Worm (Caenorhabditis elegans) whole organism, late embryonic: Measurements from ENCODE around the gene F42A6.1.
A peak's percentile ranks its signal among the peaks of the same experiment; 100 is the strongest.
"Not testable (repeated sequence)": the region's sequence is repeated elsewhere in the genome, so short reads cannot be mapped to it uniquely, and the experiment has no call there.

ENCODE experiments used
- C08G9.2 ChIP-seq: sonication (generic microtip); optimal IDR thresholded peaks from 2 replicates; lab custom pipeline; 2016; ENCODE audit warnings: mild to moderate bottlenecking, missing genetic modification characterization, moderate library complexity, missing compliant biosample characterization
- F13H6.1 ChIP-seq: sonication (generic microtip); optimal IDR thresholded peaks from 2 replicates; lab custom pipeline; 2016; ENCODE audit warnings: missing genetic modification characterization, missing compliant biosample characterization
- K02D7.2 ChIP-seq: sonication (generic microtip); optimal IDR thresholded peaks from 2 replicates; lab custom pipeline; 2017; ENCODE audit warnings: mild to moderate bottlenecking, missing genetic modification characterization, missing compliant biosample characterization
- T23F11.4 ChIP-seq: fragments of 200-800 bp; sonication (Bioruptor generic); optimal IDR thresholded peaks from 2 replicates; lab custom pipeline; 2018; ENCODE audit warnings: mild to moderate bottlenecking, missing genetic modification characterization, missing compliant biosample characterization
- Y22D7AL.16 ChIP-seq: sonication (generic microtip); optimal IDR thresholded peaks from 2 replicates; lab custom pipeline; 2016; ENCODE audit warnings: missing genetic modification characterization, missing compliant biosample characterization
- ama-1 ChIP-seq: fragments of 150-350 bp; optimal IDR thresholded peaks from 2 replicates; lab custom pipeline; 2014
- ceh-18 ChIP-seq: sonication (generic microtip); optimal IDR thresholded peaks from 2 replicates; lab custom pipeline; 2016; ENCODE audit warnings: missing genetic modification characterization, missing compliant biosample characterization
- ceh-19 ChIP-seq: fragments of 200-800 bp; sonication (Bioruptor generic); optimal IDR thresholded peaks from 2 replicates; lab custom pipeline; 2018; ENCODE audit warnings: mild to moderate bottlenecking, missing genetic modification characterization, missing compliant biosample characterization
- ceh-22 ChIP-seq: sonication (generic microtip); optimal IDR thresholded peaks from 2 replicates; lab custom pipeline; 2017; ENCODE audit warnings: missing biosample characterization, missing genetic modification characterization
- ceh-31 ChIP-seq: sonication (generic microtip); optimal IDR thresholded peaks from 2 replicates; lab custom pipeline; 2016; ENCODE audit warnings: missing genetic modification characterization, missing compliant biosample characterization
- ceh-34 ChIP-seq: sonication (generic microtip); optimal IDR thresholded peaks from 2 replicates; lab custom pipeline; 2016; ENCODE audit warnings: mild to moderate bottlenecking, missing genetic modification characterization, missing compliant biosample characterization
- ceh-48 ChIP-seq: sonication (generic microtip); optimal IDR thresholded peaks from 2 replicates; lab custom pipeline; 2016; ENCODE audit warnings: missing genetic modification characterization, inconsistent platforms, missing compliant biosample characterization
- dmd-4 ChIP-seq: sonication (generic microtip); optimal IDR thresholded peaks from 2 replicates; lab custom pipeline; 2016; ENCODE audit warnings: borderline replicate concordance, missing genetic modification characterization, missing compliant biosample characterization
- elt-4 ChIP-seq: sonication (generic microtip); optimal IDR thresholded peaks from 2 replicates; lab custom pipeline; 2016; ENCODE audit warnings: missing genetic modification characterization, missing compliant biosample characterization
- ets-4 ChIP-seq: sonication (generic microtip); optimal IDR thresholded peaks from 2 replicates; lab custom pipeline; 2016; ENCODE audit warnings: missing genetic modification characterization, missing compliant biosample characterization
- gmeb-2 ChIP-seq: sonication (generic microtip); optimal IDR thresholded peaks from 2 replicates; lab custom pipeline; 2016; ENCODE audit warnings: missing genetic modification characterization, inconsistent platforms, missing compliant biosample characterization
- hlh-13 ChIP-seq: fragments of 200-800 bp; sonication (Bioruptor generic); optimal IDR thresholded peaks from 2 replicates; lab custom pipeline; 2018; ENCODE audit warnings: mild to moderate bottlenecking, missing genetic modification characterization, missing compliant biosample characterization
- hlh-30 ChIP-seq: sonication (generic microtip); optimal IDR thresholded peaks from 2 replicates; lab custom pipeline; 2017; ENCODE audit warnings: antibody characterized with exemption, missing genetic modification characterization, missing compliant biosample characterization; ENCODE audit not compliant: insufficient read depth
- hlh-8 ChIP-seq: sonication (generic microtip); optimal IDR thresholded peaks from 2 replicates; lab custom pipeline; 2016; ENCODE audit warnings: missing genotype, missing genetic modification characterization, missing compliant biosample characterization
- lin-11 ChIP-seq: fragments of 200-800 bp; sonication (Bioruptor generic); optimal IDR thresholded peaks from 2 replicates; lab custom pipeline; 2018; ENCODE audit warnings: mild to moderate bottlenecking, missing genetic modification characterization, missing compliant biosample characterization
- madf-2 ChIP-seq: sonication (generic microtip); optimal IDR thresholded peaks from 2 replicates; lab custom pipeline; 2017; ENCODE audit warnings: missing genetic modification characterization, missing compliant biosample characterization
- nfya-1 ChIP-seq: sonication (generic microtip); optimal IDR thresholded peaks from 2 replicates; lab custom pipeline; 2017; ENCODE audit warnings: missing genetic modification characterization, mild to moderate bottlenecking, missing compliant biosample characterization, antibody characterized with exemption, moderate library complexity
- npax-4 ChIP-seq: sonication (generic microtip); optimal IDR thresholded peaks from 2 replicates; lab custom pipeline; 2016; ENCODE audit warnings: missing genetic modification characterization, missing compliant biosample characterization
- pag-3 ChIP-seq: sonication (generic microtip); optimal IDR thresholded peaks from 2 replicates; lab custom pipeline; 2016; ENCODE audit warnings: missing compliant biosample characterization, missing genetic modification characterization, borderline replicate concordance
- pat-9 ChIP-seq: fragments of 200-800 bp; sonication (Bioruptor generic); optimal IDR thresholded peaks from 2 replicates; lab custom pipeline; 2018; ENCODE audit warnings: mild to moderate bottlenecking, missing genetic modification characterization, moderate library complexity, missing compliant biosample characterization
- pax-1 ChIP-seq: fragments of 150-350 bp; optimal IDR thresholded peaks from 2 replicates; lab custom pipeline; 2014; ENCODE audit warnings: missing biosample characterization, missing genetic modification characterization
- pha-2 ChIP-seq: sonication (generic microtip); optimal IDR thresholded peaks from 2 replicates; lab custom pipeline; 2017; ENCODE audit warnings: mild to moderate bottlenecking, missing genetic modification characterization, missing compliant biosample characterization
- pha-4 ChIP-seq: fragments of 150-350 bp; optimal IDR thresholded peaks from 2 replicates; lab custom pipeline; 2018; ENCODE audit warnings: missing biosample characterization, missing genetic modification reagents, missing genetic modification characterization
- pqm-1 ChIP-seq: sonication (generic microtip); optimal IDR thresholded peaks from 2 replicates; lab custom pipeline; 2016; ENCODE audit warnings: missing genetic modification characterization, missing compliant biosample characterization
- pros-1 ChIP-seq: fragments of 150-350 bp; optimal IDR thresholded peaks from 2 replicates; lab custom pipeline; 2014; ENCODE audit warnings: missing biosample characterization, missing genetic modification reagents, missing genetic modification characterization
- ref-2 ChIP-seq: sonication (generic microtip); optimal IDR thresholded peaks from 2 replicates; lab custom pipeline; 2016; ENCODE audit warnings: missing genetic modification characterization, missing compliant biosample characterization
- rnt-1 ChIP-seq: sonication (generic microtip); optimal IDR thresholded peaks from 2 replicates; lab custom pipeline; 2016; ENCODE audit warnings: missing genetic modification characterization, missing compliant biosample characterization
- sdc-2 ChIP-seq: sonication (generic microtip); optimal IDR thresholded peaks from 2 replicates; lab custom pipeline; 2016; ENCODE audit warnings: missing genotype, missing genetic modification characterization, missing compliant biosample characterization
- sox-4 ChIP-seq: sonication (generic microtip); optimal IDR thresholded peaks from 2 replicates; lab custom pipeline; 2017; ENCODE audit warnings: mild to moderate bottlenecking, missing genetic modification characterization, inconsistent platforms, missing compliant biosample characterization
- tbx-2 ChIP-seq: sonication (generic microtip); optimal IDR thresholded peaks from 2 replicates; lab custom pipeline; 2016; ENCODE audit warnings: missing genetic modification characterization, missing compliant biosample characterization
- ttx-3 ChIP-seq: sonication (generic microtip); optimal IDR thresholded peaks from 2 replicates; lab custom pipeline; 2016; ENCODE audit warnings: missing genetic modification reagents, missing genetic modification characterization, missing compliant biosample characterization
- unc-3 ChIP-seq, 2 experiments: fragments of 200-800 bp in 1 of 2; sonication (Bioruptor generic) in 1 of 2; sonication (generic microtip) in 1 of 2; conservative IDR thresholded peaks in 1 of 2; optimal IDR thresholded peaks in 1 of 2; 2 replicates each; pipeline versions ENCODE4 v1.3.6 to Lab custom; 2016 to 2022; ENCODE audit warnings: missing compliant biosample characterization in 2 of 2, missing genetic modification characterization in 2 of 2, missing genetic modification reagents in 1 of 2
- unc-55 ChIP-seq: sonication (generic microtip); optimal IDR thresholded peaks from 2 replicates; lab custom pipeline; 2017; ENCODE audit warnings: missing biosample characterization, missing genetic modification reagents, missing genetic modification characterization

The F42A6.1 gene

DNA sequence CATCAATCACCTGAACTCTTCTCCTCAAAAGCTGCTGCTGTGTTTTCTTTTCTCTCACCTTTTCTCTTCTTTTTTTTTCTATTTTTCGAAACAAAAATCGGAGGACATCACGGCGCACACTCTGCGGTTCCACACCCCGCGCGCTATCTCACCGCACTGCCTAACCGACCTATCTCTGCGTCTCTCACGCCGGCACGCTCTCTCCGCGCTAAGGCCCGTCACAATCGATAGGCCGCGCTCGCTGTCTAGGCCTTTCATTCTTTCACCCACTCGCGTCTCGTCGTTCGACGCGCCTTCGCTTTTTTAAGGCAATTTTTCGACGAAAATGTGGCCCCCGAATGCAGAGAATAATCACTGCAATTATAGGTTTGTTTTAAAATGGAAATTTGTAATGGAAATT, 43.6 kb upstream of the F42A6.1 start, which contains the start of gene zip-11:
Gene zip-11 (plus strand): TSS at position 34 of the 400 bp plus-strand sequence.
- TF ChIP-seq ttx-3 (tag; lab: Kevin White, UChicago) (no peak), ceh-48 (tag; lab: Kevin White, UChicago) (peak; percentile 31), nfya-1 (tag; lab: Kevin White, UChicago) (peak; percentile 10), dmd-4 (tag; lab: Kevin White, UChicago) (no peak), elt-4 (no peak), pax-1 (tag; lab: Kevin White, UChicago) (no peak), ceh-31 (tag; lab: Kevin White, UChicago) (peak; percentile 72), ets-4 (tag; lab: Kevin White, UChicago) (peak; percentile 30), lin-11 (tag; lab: Kevin White, UChicago) (no peak), pha-4 (tag; lab: Kevin White, UChicago) (no peak), unc-55 (GFP tag; lab: Kevin White, UChicago) (peak; percentile 73), tbx-2 (tag; lab: Kevin White, UChicago) (peak; percentile 15), rnt-1 (tag; lab: Kevin White, UChicago) (peak; percentile 64), pha-2 (tag; lab: Kevin White, UChicago) (no peak), ref-2 (peak; percentile 14), ceh-18 (peak; percentile 65), ceh-19 (GFP tag; lab: Kevin White, UChicago) (no peak), hlh-13 (no peak), sox-4 (tag; lab: Kevin White, UChicago) (no peak), T23F11.4 (GFP tag; lab: Kevin White, UChicago) (no peak), pat-9 (no peak), ceh-34 (tag; lab: Kevin White, UChicago) (peak; percentile 0)

DNA sequence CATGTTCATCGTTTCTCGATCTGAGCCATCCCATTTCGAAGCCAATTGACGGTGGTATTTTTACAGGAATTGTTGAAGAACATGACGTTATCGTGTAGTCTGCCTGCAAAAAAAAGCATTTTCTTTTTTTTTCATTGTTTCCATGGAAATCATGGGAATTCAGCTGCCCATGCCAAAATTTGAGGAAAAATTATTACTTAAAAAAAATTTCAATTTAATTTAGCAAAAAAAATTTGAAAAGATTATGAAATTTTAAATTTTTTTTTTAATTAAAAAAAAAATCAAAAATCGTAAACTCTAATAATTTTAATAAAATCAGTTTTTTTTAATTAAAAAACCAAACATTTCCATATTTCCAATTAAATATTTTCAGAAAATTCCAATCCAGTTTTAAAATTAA, 23.1 kb upstream of the F42A6.1 start, which contains the start of gene F42A6.5:
Gene F42A6.5 (minus strand): TSS at position 101 of the 400 bp plus-strand sequence.
- TF ChIP-seq hlh-8 (tag; lab: Kevin White, UChicago); hlh-30; ttx-3 (tag; lab: Kevin White, UChicago): not testable (repeated sequence)
- TF ChIP-seq, all 69 proteins: peak for 0; not testable (repeated sequence) for 69

DNA sequence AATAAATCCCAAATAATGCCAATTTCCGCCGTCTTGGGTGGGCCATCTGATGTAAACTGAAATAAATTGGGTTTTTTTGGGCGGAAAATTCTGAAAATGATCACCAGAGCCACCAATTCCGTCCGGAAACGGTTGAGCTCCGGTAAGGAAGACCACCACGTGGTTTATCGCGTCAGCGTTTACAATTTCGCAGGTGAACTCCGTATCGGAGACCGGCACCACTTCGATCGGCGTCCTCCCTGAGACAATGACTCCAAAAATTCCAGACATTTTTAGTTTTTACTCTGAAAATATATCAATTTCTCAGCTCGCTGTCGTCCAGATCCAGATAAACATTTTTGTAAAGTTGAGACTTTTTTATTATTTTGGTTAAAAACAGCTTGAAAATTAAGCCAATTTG, 18.3 kb upstream of the F42A6.1 start, which contains the start of gene F42A6.6:
Gene F42A6.6 (minus strand): TSS at position 289 of the 400 bp plus-strand sequence.
- TF ChIP-seq pha-2 (tag; lab: Kevin White, UChicago) (no peak), K02D7.2 (tag; lab: Kevin White, UChicago) (no peak), sdc-2 (no peak), pqm-1 (tag; lab: Kevin White, UChicago) (no peak), npax-4 (tag; lab: Kevin White, UChicago) (no peak), ama-1 (lab: Kevin White, UChicago) (peak; percentile 88), pat-9 (no peak), dmd-4 (tag; lab: Kevin White, UChicago) (no peak), unc-3 (GFP tag; conservative IDR thresholded peaks at IDR 0.05; lab: Robert Waterston, UW) (no peak), unc-3 (tag; optimal IDR thresholded peaks at IDR 0.05; lab: Kevin White, UChicago) (no peak)

DNA sequence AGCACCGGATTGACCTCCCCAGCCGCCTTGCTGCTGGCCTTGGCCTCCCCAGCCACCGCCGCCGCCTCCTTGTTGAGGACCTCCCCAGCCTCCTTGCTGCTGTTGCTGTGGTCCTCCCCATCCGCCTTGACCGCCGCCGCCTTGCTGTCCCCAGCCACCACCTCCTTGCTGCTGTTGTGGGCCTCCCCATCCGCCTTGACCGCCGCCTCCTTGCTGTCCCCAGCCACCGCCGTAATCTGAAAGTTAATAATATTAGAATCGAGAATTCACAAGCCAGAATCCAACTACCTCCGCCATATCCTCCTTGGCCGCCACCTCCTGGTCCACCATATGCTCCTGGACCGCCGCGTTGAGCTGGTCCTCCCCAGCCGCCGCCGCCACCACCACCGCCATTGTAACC, 17.6 kb upstream of the F42A6.1 start:
- no peak for TF ChIP-seq C08G9.2
- TF ChIP-seq ceh-22 = no peak
- no peak for TF ChIP-seq madf-2 (tag; lab: Kevin White, UChicago)
- TF ChIP-seq F13H6.1 (tag; lab: Kevin White, UChicago) = no peak
- TF ChIP-seq pros-1 (tag; lab: Kevin White, UChicago) = no peak
- no peak for TF ChIP-seq ttx-3 (tag; lab: Kevin White, UChicago)
- TF ChIP-seq pqm-1 (tag; lab: Kevin White, UChicago) = no peak
- TF ChIP-seq sdc-2 = no peak
- no peak for TF ChIP-seq pat-9
- no peak for TF ChIP-seq rnt-1 (tag; lab: Kevin White, UChicago)
- no peak for TF ChIP-seq ceh-48 (tag; lab: Kevin White, UChicago)
- TF ChIP-seq Y22D7AL.16 (tag; lab: Kevin White, UChicago) = no peak
- no peak for TF ChIP-seq gmeb-2
- TF ChIP-seq pag-3 = no peak
- TF ChIP-seq ceh-18 = no peak
- TF ChIP-seq, all 69 proteins: peak for 0
